Worm (Caenorhabditis elegans): ENCODE measurements around the gene rbm-26.

- TF ChIP-seq fkh-2 (tag; optimal IDR thresholded peaks at IDR 0.05) (no peak), zag-1 (tag; optimal IDR thresholded peaks at IDR 0.05) (no peak), skn-1 (tag; optimal IDR thresholded peaks at IDR 0.05) (no peak), elt-3 (tag; optimal IDR thresholded peaks at IDR 0.05) (no peak), nhr-12 (tag; optimal IDR thresholded peaks at IDR 0.05) (no peak), pha-4 (tag; optimal IDR thresholded peaks at IDR 0.05) (no peak), pqm-1 (tag; optimal IDR thresholded peaks at IDR 0.05) (no peak), nfya-1 (tag; optimal IDR thresholded peaks at IDR 0.05; ENCODE audit: insufficient read depth) (no peak), unc-39 (tag; optimal IDR thresholded peaks at IDR 0.05) (no peak)
Observed at ce11 chrIII:5737708-5738107, 26.4 kb downstream of the rbm-26 start, which contains the start of gene B0244.6.

Measured in whole organism, L3 larva.